Worm (Caenorhabditis elegans): ENCODE measurements around the gene F12D9.2.

The F12D9.2 gene

ce11 chrX:8646997-8647396 lies at the start of gene F12D9.2:
F12D9.2 (minus strand) TSS chrX:8647097.
- TF ChIP-seq ceh-82 (tag; optimal IDR thresholded peaks at IDR 0.05) (no peak), aly-2 (tag; optimal IDR thresholded peaks at IDR 0.05) (no peak), fos-1 (tag; optimal IDR thresholded peaks at IDR 0.05) (no peak), nhr-76 (tag; optimal IDR thresholded peaks at IDR 0.05) (no peak), nhr-25 (tag; optimal IDR thresholded peaks at IDR 0.05) (no peak), zag-1 (tag; optimal IDR thresholded peaks at IDR 0.05) (no peak), elt-2 (tag; optimal IDR thresholded peaks at IDR 0.05) (no peak), tbx-2 (tag; optimal IDR thresholded peaks at IDR 0.05) (no peak)

ce11 chrX:8681600-8681999 lies 34.7 kb upstream of the F12D9.2 start, which contains the start of gene K09E2.1:
K09E2.1 (plus strand) TSS chrX:8681900.
- TF ChIP-seq nfya-1 (tag; optimal IDR thresholded peaks at IDR 0.05; ENCODE audit: insufficient read depth) (no peak), unc-39 (tag; optimal IDR thresholded peaks at IDR 0.05) (no peak), nhr-28 (tag; optimal IDR thresholded peaks at IDR 0.05) (no peak), egl-27 (tag; optimal IDR thresholded peaks at IDR 0.05) (no peak), elt-1 (tag; optimal IDR thresholded peaks at IDR 0.05) (no peak), lin-39 (tag; optimal IDR thresholded peaks at IDR 0.05) (no peak), ceh-16 (tag; optimal IDR thresholded peaks at IDR 0.05) (no peak), nhr-12 (tag; optimal IDR thresholded peaks at IDR 0.05) (no peak), unc-62 (GFP tag; optimal IDR thresholded peaks at IDR 0.05) (no peak), R02D3.7 (tag; optimal IDR thresholded peaks at IDR 0.05) (no peak)

ce11 chrX:8677873-8678272 lies 31.0 kb upstream of the F12D9.2 start:
- TF ChIP-seq tbx-2 (tag; optimal IDR thresholded peaks at IDR 0.05) (no peak), nhr-12 (tag; optimal IDR thresholded peaks at IDR 0.05) (no peak), pqm-1 (tag; optimal IDR thresholded peaks at IDR 0.05) (peak; percentile 39), elt-2 (tag; optimal IDR thresholded peaks at IDR 0.05) (peak; percentile 7)

ce11 chrX:8677320-8677719 lies 30.4 kb upstream of the F12D9.2 start:
- TF ChIP-seq nhr-28 (tag; optimal IDR thresholded peaks at IDR 0.05) (no peak), tbx-2 (tag; optimal IDR thresholded peaks at IDR 0.05) (no peak), fkh-10 (GFP tag; optimal IDR thresholded peaks at IDR 0.05) (no peak), elt-3 (tag; optimal IDR thresholded peaks at IDR 0.05) (no peak), ztf-11 (tag; optimal IDR thresholded peaks at IDR 0.05) (no peak), nhr-12 (tag; optimal IDR thresholded peaks at IDR 0.05) (no peak), ceh-82 (tag; optimal IDR thresholded peaks at IDR 0.05) (no peak), snpc-4 (tag; optimal IDR thresholded peaks at IDR 0.05) (no peak), ceh-28 (tag; optimal IDR thresholded peaks at IDR 0.05) (no peak)

- TF ChIP-seq jun-1 (tag; optimal IDR thresholded peaks at IDR 0.05) (peak; percentile 38), lsy-12 (tag; optimal IDR thresholded peaks at IDR 0.05) (no peak), ceh-16 (tag; optimal IDR thresholded peaks at IDR 0.05) (no peak), daf-12 (tag; optimal IDR thresholded peaks at IDR 0.05) (no peak), ztf-11 (tag; optimal IDR thresholded peaks at IDR 0.05) (no peak), elt-3 (tag; optimal IDR thresholded peaks at IDR 0.05) (peak in 1 of 3 experiments; percentile 58), mdl-1 (tag; optimal IDR thresholded peaks at IDR 0.05) (peak; percentile 56), nhr-25 (tag; optimal IDR thresholded peaks at IDR 0.05) (peak; percentile 21), pha-4 (tag; optimal IDR thresholded peaks at IDR 0.05) (peak; percentile 34), ama-1 (optimal IDR thresholded peaks at IDR 0.05) (no peak), nhr-28 (tag; optimal IDR thresholded peaks at IDR 0.05) (no peak), egl-27 (tag; optimal IDR thresholded peaks at IDR 0.05) (no peak), sea-2 (GFP tag; optimal IDR thresholded peaks at IDR 0.05) (no peak), fkh-10 (GFP tag; optimal IDR thresholded peaks at IDR 0.05) (no peak), nhr-11 (tag; optimal IDR thresholded peaks at IDR 0.05) (no peak), aly-2 (tag; optimal IDR thresholded peaks at IDR 0.05) (no peak), lin-15B (tag; optimal IDR thresholded peaks at IDR 0.05) (no peak), elt-2 (tag; optimal IDR thresholded peaks at IDR 0.05) (peak; percentile 84), skn-1 (tag; optimal IDR thresholded peaks at IDR 0.05) (no peak), ztf-4 (tag; optimal IDR thresholded peaks at IDR 0.05) (no peak), nhr-237 (tag; optimal IDR thresholded peaks at IDR 0.05) (no peak), nhr-12 (tag; optimal IDR thresholded peaks at IDR 0.05) (no peak), pqm-1 (tag; optimal IDR thresholded peaks at IDR 0.05) (peak; percentile 70), hmg-11 (tag; optimal IDR thresholded peaks at IDR 0.05) (no peak), mml-1 (tag; optimal IDR thresholded peaks at IDR 0.05) (no peak), ceh-82 (tag; optimal IDR thresholded peaks at IDR 0.05) (no peak), ZK546.5 (tag; optimal IDR thresholded peaks at IDR 0.05) (no peak)
Measured at ce11 chrX:8676088-8676779, 29.3 kb upstream of the F12D9.2 start.
